Worm (Caenorhabditis elegans) whole organism, late embryonic: ENCODE results near the gene C25H3.3.

Experiments used
- C38D4.7 ChIP-seq: fragments of 200-800 bp; sonication (Bioruptor generic); optimal IDR thresholded peaks from 2 replicates; lab custom pipeline; 2018; ENCODE audit warnings: mild to moderate bottlenecking, missing genetic modification characterization, moderate library complexity, missing compliant biosample characterization
- F13H6.1 ChIP-seq: sonication (generic microtip); optimal IDR thresholded peaks from 2 replicates; lab custom pipeline; 2016; ENCODE audit warnings: missing genetic modification characterization, missing compliant biosample characterization
- K02D7.2 ChIP-seq: sonication (generic microtip); optimal IDR thresholded peaks from 2 replicates; lab custom pipeline; 2017; ENCODE audit warnings: mild to moderate bottlenecking, missing genetic modification characterization, missing compliant biosample characterization
- K09A11.1 ChIP-seq: sonication (generic microtip); optimal IDR thresholded peaks from 2 replicates; lab custom pipeline; 2017; ENCODE audit warnings: antibody characterized with exemption, mild to moderate bottlenecking, missing genetic modification characterization, missing compliant biosample characterization; ENCODE audit not compliant: insufficient read depth
- Y22D7AL.16 ChIP-seq: sonication (generic microtip); optimal IDR thresholded peaks from 2 replicates; lab custom pipeline; 2016; ENCODE audit warnings: missing genetic modification characterization, missing compliant biosample characterization
- ahr-1 ChIP-seq: sonication (generic microtip); optimal IDR thresholded peaks from 2 replicates; lab custom pipeline; 2016; ENCODE audit warnings: missing genetic modification characterization, missing compliant biosample characterization
- ama-1 ChIP-seq: fragments of 150-350 bp; optimal IDR thresholded peaks from 2 replicates; lab custom pipeline; 2014
- ceh-14 ChIP-seq: sonication (generic microtip); optimal IDR thresholded peaks from 2 replicates; lab custom pipeline; 2016; ENCODE audit warnings: missing genotype, missing genetic modification characterization, missing compliant biosample characterization
- ceh-18 ChIP-seq: sonication (generic microtip); optimal IDR thresholded peaks from 2 replicates; lab custom pipeline; 2016; ENCODE audit warnings: missing genetic modification characterization, missing compliant biosample characterization
- ceh-2 ChIP-seq: sonication (generic microtip); optimal IDR thresholded peaks from 2 replicates; lab custom pipeline; 2016; ENCODE audit warnings: missing genotype, missing genetic modification characterization, missing compliant biosample characterization
- ceh-22 ChIP-seq: sonication (generic microtip); optimal IDR thresholded peaks from 2 replicates; lab custom pipeline; 2017; ENCODE audit warnings: missing biosample characterization, missing genetic modification characterization
- ceh-30 ChIP-seq: fragments of 150-350 bp; optimal IDR thresholded peaks from 2 replicates; lab custom pipeline; 2014; ENCODE audit warnings: missing biosample characterization, missing genetic modification characterization
- ceh-31 ChIP-seq: sonication (generic microtip); optimal IDR thresholded peaks from 2 replicates; lab custom pipeline; 2016; ENCODE audit warnings: missing genetic modification characterization, missing compliant biosample characterization
- ceh-34 ChIP-seq: sonication (generic microtip); optimal IDR thresholded peaks from 2 replicates; lab custom pipeline; 2016; ENCODE audit warnings: mild to moderate bottlenecking, missing genetic modification characterization, missing compliant biosample characterization
- ceh-45 ChIP-seq: fragments of 200-800 bp; sonication (Bioruptor generic); IDR thresholded peaks from 2 replicates; pipeline ENCODE4 v1.3.6; 2022; ENCODE audit warnings: missing genetic modification reagents, missing genetic modification characterization, missing compliant biosample characterization
- ceh-6 ChIP-seq: fragments of 200-800 bp; sonication (Bioruptor generic); optimal IDR thresholded peaks from 2 replicates; lab custom pipeline; 2018; ENCODE audit warnings: mild to moderate bottlenecking, missing genetic modification characterization, missing compliant biosample characterization
- che-1 ChIP-seq: sonication (generic microtip); optimal IDR thresholded peaks from 2 replicates; lab custom pipeline; 2016; ENCODE audit warnings: mild to moderate bottlenecking, missing genetic modification characterization, missing compliant biosample characterization
- dmd-4 ChIP-seq: sonication (generic microtip); optimal IDR thresholded peaks from 2 replicates; lab custom pipeline; 2016; ENCODE audit warnings: borderline replicate concordance, missing genetic modification characterization, missing compliant biosample characterization
- dve-1 ChIP-seq: sonication (generic microtip); optimal IDR thresholded peaks from 2 replicates; lab custom pipeline; 2017; ENCODE audit warnings: antibody characterized with exemption, mild to moderate bottlenecking, missing genetic modification characterization, missing compliant biosample characterization
- elt-2 ChIP-seq: sonication (generic microtip); optimal IDR thresholded peaks from 2 replicates; lab custom pipeline; 2016; ENCODE audit warnings: missing genetic modification reagents, missing genetic modification characterization, missing compliant biosample characterization
- fax-1 ChIP-seq: sonication (generic microtip); optimal IDR thresholded peaks from 2 replicates; lab custom pipeline; 2016; ENCODE audit warnings: missing genotype, missing genetic modification characterization, missing compliant biosample characterization
- fkh-10 ChIP-seq: fragments of 150-350 bp; optimal IDR thresholded peaks from 2 replicates; lab custom pipeline; 2014; ENCODE audit warnings: missing biosample characterization, missing genetic modification reagents, missing genetic modification characterization
- fkh-6 ChIP-seq: sonication (generic microtip); optimal IDR thresholded peaks from 2 replicates; lab custom pipeline; 2016; ENCODE audit warnings: missing genetic modification characterization, missing compliant biosample characterization
- gmeb-2 ChIP-seq: sonication (generic microtip); optimal IDR thresholded peaks from 2 replicates; lab custom pipeline; 2016; ENCODE audit warnings: missing genetic modification characterization, inconsistent platforms, missing compliant biosample characterization
- hlh-15 ChIP-seq: sonication (generic microtip); optimal IDR thresholded peaks from 2 replicates; lab custom pipeline; 2016; ENCODE audit warnings: missing genetic modification characterization, missing compliant biosample characterization
- hlh-30 ChIP-seq: sonication (generic microtip); optimal IDR thresholded peaks from 2 replicates; lab custom pipeline; 2017; ENCODE audit warnings: antibody characterized with exemption, missing genetic modification characterization, missing compliant biosample characterization; ENCODE audit not compliant: insufficient read depth
- lin-11 ChIP-seq: fragments of 200-800 bp; sonication (Bioruptor generic); optimal IDR thresholded peaks from 2 replicates; lab custom pipeline; 2018; ENCODE audit warnings: mild to moderate bottlenecking, missing genetic modification characterization, missing compliant biosample characterization
- madf-2 ChIP-seq: sonication (generic microtip); optimal IDR thresholded peaks from 2 replicates; lab custom pipeline; 2017; ENCODE audit warnings: missing genetic modification characterization, missing compliant biosample characterization
- mec-3 ChIP-seq: sonication (generic microtip); optimal IDR thresholded peaks from 2 replicates; lab custom pipeline; 2016; ENCODE audit warnings: borderline replicate concordance, missing genetic modification characterization, missing compliant biosample characterization
- nfya-1 ChIP-seq: sonication (generic microtip); optimal IDR thresholded peaks from 2 replicates; lab custom pipeline; 2017; ENCODE audit warnings: missing genetic modification characterization, mild to moderate bottlenecking, missing compliant biosample characterization, antibody characterized with exemption, moderate library complexity
- nhr-11 ChIP-seq: fragments of 150-350 bp; optimal IDR thresholded peaks from 2 replicates; lab custom pipeline; 2014; ENCODE audit warnings: missing biosample characterization, missing genetic modification characterization
- npax-4 ChIP-seq: sonication (generic microtip); optimal IDR thresholded peaks from 2 replicates; lab custom pipeline; 2016; ENCODE audit warnings: missing genetic modification characterization, missing compliant biosample characterization
- pax-1 ChIP-seq: fragments of 150-350 bp; optimal IDR thresholded peaks from 2 replicates; lab custom pipeline; 2014; ENCODE audit warnings: missing biosample characterization, missing genetic modification characterization
- pqm-1 ChIP-seq: sonication (generic microtip); optimal IDR thresholded peaks from 2 replicates; lab custom pipeline; 2016; ENCODE audit warnings: missing genetic modification characterization, missing compliant biosample characterization
- pros-1 ChIP-seq: fragments of 150-350 bp; optimal IDR thresholded peaks from 2 replicates; lab custom pipeline; 2014; ENCODE audit warnings: missing biosample characterization, missing genetic modification reagents, missing genetic modification characterization
- ref-2 ChIP-seq: sonication (generic microtip); optimal IDR thresholded peaks from 2 replicates; lab custom pipeline; 2016; ENCODE audit warnings: missing genetic modification characterization, missing compliant biosample characterization
- sdc-2 ChIP-seq: sonication (generic microtip); optimal IDR thresholded peaks from 2 replicates; lab custom pipeline; 2016; ENCODE audit warnings: missing genotype, missing genetic modification characterization, missing compliant biosample characterization
- sox-2 ChIP-seq: fragments of 200-800 bp; sonication (Bioruptor generic); IDR thresholded peaks from 2 replicates; pipeline ENCODE4 v1.3.6; 2022; ENCODE audit warnings: missing genetic modification reagents, missing genetic modification characterization, missing compliant biosample characterization
- sox-4 ChIP-seq: sonication (generic microtip); optimal IDR thresholded peaks from 2 replicates; lab custom pipeline; 2017; ENCODE audit warnings: mild to moderate bottlenecking, missing genetic modification characterization, inconsistent platforms, missing compliant biosample characterization
- syd-9 ChIP-seq: sonication (generic microtip); optimal IDR thresholded peaks from 2 replicates; lab custom pipeline; 2016; ENCODE audit warnings: mild to moderate bottlenecking, missing genetic modification characterization, moderate library complexity, missing compliant biosample characterization
- ttx-3 ChIP-seq: sonication (generic microtip); optimal IDR thresholded peaks from 2 replicates; lab custom pipeline; 2016; ENCODE audit warnings: missing genetic modification reagents, missing genetic modification characterization, missing compliant biosample characterization
- unc-3 ChIP-seq, 2 experiments: fragments of 200-800 bp in 1 of 2; sonication (Bioruptor generic) in 1 of 2; sonication (generic microtip) in 1 of 2; conservative IDR thresholded peaks in 1 of 2; optimal IDR thresholded peaks in 1 of 2; 2 replicates each; pipeline versions ENCODE4 v1.3.6 to Lab custom; 2016 to 2022; ENCODE audit warnings: missing compliant biosample characterization in 2 of 2, missing genetic modification characterization in 2 of 2, missing genetic modification reagents in 1 of 2
- unc-42 ChIP-seq: sonication (generic microtip); optimal IDR thresholded peaks from 2 replicates; lab custom pipeline; 2016; ENCODE audit warnings: missing genotype, missing genetic modification characterization, missing compliant biosample characterization
- unc-55 ChIP-seq: sonication (generic microtip); optimal IDR thresholded peaks from 2 replicates; lab custom pipeline; 2017; ENCODE audit warnings: missing biosample characterization, missing genetic modification reagents, missing genetic modification characterization
- zip-5 ChIP-seq: sonication (generic microtip); optimal IDR thresholded peaks from 2 replicates; lab custom pipeline; 2016; ENCODE audit warnings: missing genetic modification characterization, missing compliant biosample characterization

Gene C25H3.3

DNA sequence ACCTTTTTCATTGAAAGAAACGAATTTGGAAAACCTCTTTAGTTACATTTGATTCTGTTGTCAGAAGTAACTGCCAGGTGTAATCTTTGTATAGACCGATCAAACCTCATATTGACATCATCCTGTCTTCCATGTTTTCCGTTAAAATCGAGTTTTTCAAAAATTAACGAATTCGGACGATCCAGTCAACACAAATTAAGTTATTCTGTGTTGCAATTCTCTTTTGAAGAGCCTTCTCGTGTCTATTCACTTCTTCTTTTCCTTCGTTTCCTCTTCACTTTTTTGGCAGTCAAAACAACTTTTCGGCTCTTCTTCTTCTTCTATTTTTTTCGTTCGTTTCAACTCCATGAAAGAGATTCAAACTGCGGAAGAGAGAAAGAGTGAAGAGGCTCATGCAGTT, 14.2 kb downstream of the C25H3.3 start:
- TF ChIP-seq pax-1 (tag; lab: Kevin White, UChicago) (no peak), unc-42 (tag; lab: Kevin White, UChicago) (peak; percentile 90)
- TF ChIP-seq, all 69 proteins: peak for 1

ce11 chrII:5710835-5711234, 16.8 kb downstream of the C25H3.3 start:
- TF ChIP-seq pax-1 (tag; lab: Kevin White, UChicago), result no peak
- TF ChIP-seq ceh-14, result no peak
- TF ChIP-seq F13H6.1 (tag; lab: Kevin White, UChicago), result no peak
- no peak for TF ChIP-seq dve-1
- TF ChIP-seq pros-1 (tag; lab: Kevin White, UChicago), result no peak
- TF ChIP-seq nfya-1 (tag; lab: Kevin White, UChicago), result no peak
- TF ChIP-seq Y22D7AL.16 (tag; lab: Kevin White, UChicago), result no peak
- no peak for TF ChIP-seq ttx-3 (tag; lab: Kevin White, UChicago)

- TF ChIP-seq C38D4.7 (GFP tag; lab: Kevin White, UChicago) (no peak), gmeb-2 (tag; lab: Kevin White, UChicago) (no peak), ama-1 (lab: Kevin White, UChicago) (peak; percentile 80)
Measured at ce11 chrII:5712126-5712525, 18.1 kb downstream of the C25H3.3 start.

ce11 chrII:5714807-5715206, 20.8 kb downstream of the C25H3.3 start, which contains the start of the genes tiar-1 and lelo-4:
TSS of gene tiar-1 (minus strand) at chrII:5714823.
TSS of gene lelo-4 (plus strand) at chrII:5714924.
- TF ChIP-seq ref-2 (tag; lab: Kevin White, UChicago), result no peak
- no peak for TF ChIP-seq K02D7.2
- no peak for TF ChIP-seq hlh-15 (tag; lab: Kevin White, UChicago)
- no peak for TF ChIP-seq pax-1 (tag; lab: Kevin White, UChicago)
- no peak for TF ChIP-seq Y22D7AL.16 (tag; lab: Kevin White, UChicago)
- no peak for TF ChIP-seq ceh-14
- no peak for TF ChIP-seq syd-9 (tag; lab: Kevin White, UChicago)
- TF ChIP-seq unc-3 (GFP tag; conservative IDR thresholded peaks at IDR 0.05; lab: Robert Waterston, UW), result no peak
- no peak for TF ChIP-seq unc-3 (tag; optimal IDR thresholded peaks at IDR 0.05; lab: Kevin White, UChicago)
- TF ChIP-seq ceh-45 (GFP tag; lab: Robert Waterston, UW), result no peak
- no peak for TF ChIP-seq madf-2 (tag; lab: Kevin White, UChicago)
- no peak for TF ChIP-seq C38D4.7 (GFP tag; lab: Kevin White, UChicago)
- TF ChIP-seq nfya-1 (tag; lab: Kevin White, UChicago), result peak; percentile 50
- TF ChIP-seq ceh-2 (tag; lab: Kevin White, UChicago), result peak; percentile 2
- TF ChIP-seq ceh-30 (tag; lab: Kevin White, UChicago), result no peak
- TF ChIP-seq ama-1 (lab: Kevin White, UChicago), result no peak
- TF ChIP-seq ceh-22 (tag; lab: Kevin White, UChicago), result no peak
- peak; percentile 59 for TF ChIP-seq ceh-31 (tag; lab: Kevin White, UChicago)
- no peak for TF ChIP-seq fkh-10 (GFP tag; lab: Kevin White, UChicago)
- TF ChIP-seq nhr-11 (tag; lab: Kevin White, UChicago), result no peak
- no peak for TF ChIP-seq che-1 (tag; lab: Kevin White, UChicago)
- no peak for TF ChIP-seq pros-1 (tag; lab: Kevin White, UChicago)
- TF ChIP-seq K09A11.1 (tag; lab: Kevin White, UChicago), result no peak
- peak; percentile 52 for TF ChIP-seq elt-2 (tag; lab: Kevin White, UChicago)
- TF ChIP-seq lin-11 (tag; lab: Kevin White, UChicago), result no peak
- TF ChIP-seq pqm-1 (tag; lab: Kevin White, UChicago), result no peak
- no peak for TF ChIP-seq unc-42 (tag; lab: Kevin White, UChicago)
- no peak for TF ChIP-seq npax-4 (tag; lab: Kevin White, UChicago)
- no peak for TF ChIP-seq dmd-4 (tag; lab: Kevin White, UChicago)
- no peak for TF ChIP-seq fax-1
- TF ChIP-seq ahr-1, result no peak
- no peak for TF ChIP-seq sdc-2 (tag; lab: Kevin White, UChicago)
- TF ChIP-seq sox-2 (GFP tag; lab: Robert Waterston, UW), result no peak
- no peak for TF ChIP-seq hlh-30
- TF ChIP-seq ceh-6, result no peak
- TF ChIP-seq unc-55 (GFP tag; lab: Kevin White, UChicago), result peak; percentile 5
- no peak for TF ChIP-seq sox-4 (tag; lab: Kevin White, UChicago)
- TF ChIP-seq ceh-34, result peak; percentile 50
- no peak for TF ChIP-seq gmeb-2 (tag; lab: Kevin White, UChicago)
- no peak for TF ChIP-seq ceh-18
- no peak for TF ChIP-seq zip-5 (tag; lab: Kevin White, UChicago)
- TF ChIP-seq fkh-6 (tag; lab: Kevin White, UChicago), result no peak
- no peak for TF ChIP-seq mec-3 (tag; lab: Kevin White, UChicago)
